Worm (Caenorhabditis elegans): Measurements from ENCODE around the gene plk-3.

- TF ChIP-seq sea-1 (GFP tag; conservative IDR thresholded peaks at IDR 0.05), result no peak
- no peak for TF ChIP-seq ceh-36 (tag; optimal IDR thresholded peaks at IDR 0.05)
Measured at ce11 chrIV:7491464-7491863, 18.5 kb upstream of the plk-3 start, which contains the start of gene F55G1.1.

Measured in whole organism, early embryonic.